Fruit fly (Drosophila melanogaster) whole organism, embryonic: Measurements from ENCODE around the gene Lsp1alpha.

ENCODE experiments used
- Blimp-1 ChIP-seq: fragments of 200-800 bp; sonication (Bioruptor generic); optimal IDR thresholded peaks from 3 replicates; lab custom pipeline; 2018; ENCODE audit warnings: missing biosample characterization, missing genetic modification characterization, mild to moderate bottlenecking, moderate library complexity, missing genetic modification reagents
- CG10267 ChIP-seq: fragments of 200-800 bp; sonication (Bioruptor generic); optimal IDR thresholded peaks from 2 replicates; lab custom pipeline; 2018; ENCODE audit warnings: missing biosample characterization, mild to moderate bottlenecking, missing genetic modification characterization, moderate library complexity
- CG12071 ChIP-seq: fragments of 200-800 bp; sonication (Bioruptor generic); optimal IDR thresholded peaks from 3 replicates; lab custom pipeline; 2018; ENCODE audit warnings: missing biosample characterization, mild to moderate bottlenecking, missing genetic modification characterization
- CG12219 ChIP-seq: fragments of 200-800 bp; sonication (Bioruptor generic); optimal IDR thresholded peaks from 3 replicates; lab custom pipeline; 2018; ENCODE audit warnings: missing biosample characterization, mild to moderate bottlenecking, missing genetic modification characterization
- CG12659 ChIP-seq: fragments of 200-800 bp; sonication (Bioruptor generic); optimal IDR thresholded peaks from 3 replicates; lab custom pipeline; 2017; ENCODE audit warnings: mild to moderate bottlenecking, missing biosample characterization, missing genetic modification reagents, missing genetic modification characterization
- CG13424 ChIP-seq: fragments of 200-800 bp; sonication (Bioruptor generic); optimal IDR thresholded peaks from 2 replicates; lab custom pipeline; 2019; ENCODE audit warnings: missing biosample characterization, mild to moderate bottlenecking, missing genetic modification characterization, moderate library complexity
- CG1603 ChIP-seq: fragments of 200-800 bp; sonication (Bioruptor generic); optimal IDR thresholded peaks from 2 replicates; lab custom pipeline; 2019; ENCODE audit warnings: missing biosample characterization, mild to moderate bottlenecking, missing genetic modification characterization, moderate library complexity
- CG1832 ChIP-seq: fragments of 200-800 bp; sonication (Bioruptor generic); optimal IDR thresholded peaks from 2 replicates; lab custom pipeline; 2017; ENCODE audit warnings: missing biosample characterization, mild to moderate bottlenecking, missing genetic modification characterization, inconsistent platforms
- CG18764 ChIP-seq: fragments of 200-800 bp; sonication (Bioruptor generic); optimal IDR thresholded peaks from 3 replicates; lab custom pipeline; 2016; ENCODE audit warnings: missing biosample characterization, missing genetic modification characterization
- CG30403 ChIP-seq: fragments of 200-800 bp; sonication (Bioruptor generic); optimal IDR thresholded peaks from 3 replicates; lab custom pipeline; 2016; ENCODE audit warnings: missing biosample characterization, missing genetic modification characterization
- CG31388 ChIP-seq: fragments of 200-800 bp; sonication (Bioruptor generic); optimal IDR thresholded peaks from 2 replicates; lab custom pipeline; 2016; ENCODE audit warnings: missing biosample characterization, missing genetic modification characterization
- CG3281 ChIP-seq: fragments of 200-800 bp; sonication (Bioruptor generic); optimal IDR thresholded peaks from 3 replicates; lab custom pipeline; 2017; ENCODE audit warnings: missing biosample characterization, mild to moderate bottlenecking, missing genetic modification characterization
- CG33213 ChIP-seq: fragments of 200-800 bp; sonication (Bioruptor generic); optimal IDR thresholded peaks from 3 replicates; lab custom pipeline; 2016; ENCODE audit warnings: missing biosample characterization, missing genetic modification characterization
- CG3995 ChIP-seq: fragments of 200-800 bp; sonication (Bioruptor generic); optimal IDR thresholded peaks from 3 replicates; lab custom pipeline; 2016; ENCODE audit warnings: missing biosample characterization, missing genetic modification characterization
- CG42726 ChIP-seq: fragments of 200-800 bp; sonication (Bioruptor generic); IDR thresholded peaks from 2 replicates; pipeline ENCODE4 v1.3.6; 2022; ENCODE audit warnings: missing biosample characterization, missing genetic modification characterization; ENCODE audit not compliant: partially characterized antibody
- CG43689 ChIP-seq: fragments of 200-800 bp; sonication (Bioruptor generic); IDR thresholded peaks from 2 replicates; pipeline ENCODE4 v1.3.6; 2022; ENCODE audit warnings: missing biosample characterization, missing genetic modification characterization
- CG6854 ChIP-seq: fragments of 200-800 bp; sonication (Bioruptor generic); optimal IDR thresholded peaks from 3 replicates; lab custom pipeline; 2017; ENCODE audit warnings: missing biosample characterization, mild to moderate bottlenecking, missing genetic modification characterization
- CG7987 ChIP-seq: fragments of 200-800 bp; sonication (Bioruptor generic); optimal IDR thresholded peaks from 2 replicates; lab custom pipeline; 2018; ENCODE audit warnings: missing biosample characterization, mild to moderate bottlenecking, missing genetic modification characterization, moderate library complexity
- CG8478 ChIP-seq: fragments of >200 bp; optimal IDR thresholded peaks from 2 replicates; lab custom pipeline; 2018
- CG9727 ChIP-seq: fragments of 200-800 bp; sonication (Bioruptor generic); optimal IDR thresholded peaks from 3 replicates; lab custom pipeline; 2017; ENCODE audit warnings: missing biosample characterization, mild to moderate bottlenecking, missing genetic modification characterization
- Eip74EF ChIP-seq, 2 experiments: fragments of 200-800 bp in 1 of 2; fragments of >200 bp in 1 of 2; sonication (Bioruptor generic) in 1 of 2; optimal IDR thresholded peaks; 2 replicates each; lab custom pipeline; 2017 to 2019; ENCODE audit warnings: missing biosample characterization in 2 of 2, missing genetic modification characterization in 2 of 2, mild to moderate bottlenecking in 1 of 2, moderate library complexity in 1 of 2
- Fer2 ChIP-seq: fragments of 200-800 bp; sonication (Bioruptor generic); optimal IDR thresholded peaks from 2 replicates; lab custom pipeline; 2018; ENCODE audit warnings: missing biosample characterization, mild to moderate bottlenecking, missing genetic modification characterization, moderate library complexity
- Fer3 ChIP-seq: fragments of 200-800 bp; sonication (Bioruptor generic); optimal IDR thresholded peaks from 2 replicates; lab custom pipeline; 2018; ENCODE audit warnings: missing biosample characterization, mild to moderate bottlenecking, missing genetic modification characterization, moderate library complexity
- HLH54F ChIP-seq: fragments of 200-800 bp; sonication (Bioruptor generic); optimal IDR thresholded peaks from 3 replicates; lab custom pipeline; 2016; ENCODE audit warnings: missing biosample characterization, missing genetic modification characterization
- Hmr ChIP-seq: fragments of 200-800 bp; sonication (Bioruptor generic); optimal IDR thresholded peaks from 3 replicates; lab custom pipeline; 2017; ENCODE audit warnings: mild to moderate bottlenecking, missing biosample characterization, missing genetic modification reagents, missing genetic modification characterization
- Lpt ChIP-seq: fragments of >200 bp; optimal IDR thresholded peaks from 2 replicates; lab custom pipeline; 2018; ENCODE audit warnings: missing biosample characterization, missing genetic modification characterization
- Max ChIP-seq: fragments of 200-800 bp; sonication (Bioruptor generic); optimal IDR thresholded peaks from 2 replicates; lab custom pipeline; 2016; ENCODE audit warnings: missing biosample characterization, mild to moderate bottlenecking, missing genetic modification characterization
- NC2β ChIP-seq: fragments of 200-800 bp; sonication (Bioruptor generic); optimal IDR thresholded peaks from 2 replicates; lab custom pipeline; 2016; ENCODE audit warnings: missing biosample characterization, missing genetic modification characterization
- Nf-YA ChIP-seq: fragments of 200-800 bp; sonication (Bioruptor generic); IDR thresholded peaks from 2 replicates; pipeline ENCODE4 v1.3.6; 2022; ENCODE audit warnings: missing biosample characterization, missing genetic modification characterization
- Oaz ChIP-seq: fragments of 200-800 bp; sonication (Bioruptor generic); IDR thresholded peaks from 2 replicates; pipeline ENCODE4 v1.3.6; 2022; ENCODE audit warnings: missing biosample characterization, missing genetic modification characterization
- Ravus ChIP-seq: fragments of 200-800 bp; sonication (Bioruptor generic); IDR thresholded peaks from 2 replicates; pipeline ENCODE4 v1.3.6; 2022; ENCODE audit warnings: missing biosample characterization, missing genetic modification characterization
- Six4 ChIP-seq: fragments of 200-800 bp; sonication (Bioruptor generic); optimal IDR thresholded peaks from 2 replicates; lab custom pipeline; 2016; ENCODE audit warnings: missing biosample characterization, missing genetic modification characterization
- Spps ChIP-seq: fragments of 200-800 bp; sonication (Bioruptor generic); optimal IDR thresholded peaks from 2 replicates; lab custom pipeline; 2018; ENCODE audit warnings: missing biosample characterization, mild to moderate bottlenecking, missing genetic modification characterization
- al ChIP-seq: fragments of 200-800 bp; sonication (Bioruptor generic); IDR thresholded peaks from 2 replicates; pipeline ENCODE4 v1.3.6; 2022; ENCODE audit warnings: missing biosample characterization, missing genetic modification characterization
- cas ChIP-seq: fragments of 200-800 bp; sonication (Bioruptor generic); IDR thresholded peaks from 2 replicates; pipeline ENCODE4 v1.3.6; 2022; ENCODE audit warnings: missing biosample characterization, missing genetic modification characterization
- crol ChIP-seq: fragments of 200-800 bp; sonication (Bioruptor generic); IDR thresholded peaks from 2 replicates; pipeline ENCODE4 v1.3.6; 2022; ENCODE audit warnings: missing biosample characterization, missing genetic modification characterization
- dmrt11E ChIP-seq: fragments of 200-800 bp; sonication (Bioruptor generic); optimal IDR thresholded peaks from 3 replicates; lab custom pipeline; 2018; ENCODE audit warnings: missing biosample characterization, mild to moderate bottlenecking, missing genetic modification characterization, moderate library complexity
- ftz-f1 ChIP-seq: fragments of 200-800 bp; sonication (Bioruptor generic); optimal IDR thresholded peaks from 2 replicates; lab custom pipeline; 2016; ENCODE audit warnings: missing biosample characterization, missing genetic modification characterization
- fu2 ChIP-seq: fragments of 200-800 bp; sonication (Bioruptor generic); optimal IDR thresholded peaks from 2 replicates; lab custom pipeline; 2016; ENCODE audit warnings: missing biosample characterization, missing genetic modification characterization
- jumu ChIP-seq: fragments of 200-800 bp; sonication (Bioruptor generic); optimal IDR thresholded peaks from 3 replicates; lab custom pipeline; 2016; ENCODE audit warnings: missing biosample characterization, missing genetic modification characterization
- klu ChIP-seq: fragments of 200-800 bp; sonication (Bioruptor generic); IDR thresholded peaks from 2 replicates; pipeline ENCODE4 v1.3.6; 2022; ENCODE audit warnings: missing biosample characterization, missing genetic modification characterization
- nau ChIP-seq: fragments of 200-800 bp; sonication (Bioruptor generic); optimal IDR thresholded peaks from 3 replicates; lab custom pipeline; 2017; ENCODE audit warnings: missing biosample characterization, mild to moderate bottlenecking, missing genetic modification characterization, missing genetic modification reagents
- salm ChIP-seq: fragments of 200-800 bp; sonication (Bioruptor generic); optimal IDR thresholded peaks from 2 replicates; lab custom pipeline; 2018; ENCODE audit warnings: missing biosample characterization, mild to moderate bottlenecking, missing genetic modification characterization
- sd ChIP-seq: fragments of 200-800 bp; sonication (Bioruptor generic); optimal IDR thresholded peaks from 3 replicates; lab custom pipeline; 2018; ENCODE audit warnings: missing biosample characterization, mild to moderate bottlenecking, missing genetic modification characterization, moderate library complexity
- sens ChIP-seq: fragments of 200-800 bp; sonication (Bioruptor generic); peaks from one replicate; lab custom pipeline; 2016; ENCODE audit warnings: missing biosample characterization, missing genetic modification characterization
- sug ChIP-seq: fragments of 200-800 bp; optimal IDR thresholded peaks from 2 replicates; lab custom pipeline; 2019; ENCODE audit warnings: missing biosample characterization, mild to moderate bottlenecking, missing genetic modification characterization, moderate library complexity
- toy ChIP-seq: fragments of 200-800 bp; sonication (Bioruptor generic); IDR thresholded peaks from 2 replicates; pipeline ENCODE4 v1.3.6; 2022; ENCODE audit warnings: missing biosample characterization, missing genetic modification characterization
- tup ChIP-seq: fragments of 200-800 bp; sonication (Bioruptor generic); optimal IDR thresholded peaks from 2 replicates; lab custom pipeline; 2016; ENCODE audit warnings: missing biosample characterization, mild to moderate bottlenecking, missing genetic modification characterization, moderate library complexity
- twi ChIP-seq: fragments of 200-800 bp; optimal IDR thresholded peaks from 2 replicates; lab custom pipeline; 2019; ENCODE audit warnings: missing biosample characterization, mild to moderate bottlenecking, missing genetic modification characterization, moderate library complexity
- tx ChIP-seq: fragments of 200-800 bp; sonication (Bioruptor generic); optimal IDR thresholded peaks from 2 replicates; lab custom pipeline; 2016; ENCODE audit warnings: missing biosample characterization, missing genetic modification characterization
- wek ChIP-seq: fragments of 200-800 bp; sonication (Bioruptor generic); optimal IDR thresholded peaks from 3 replicates; lab custom pipeline; 2018; ENCODE audit warnings: missing biosample characterization, mild to moderate bottlenecking, missing genetic modification characterization, moderate library complexity
- wor ChIP-seq: fragments of 200-800 bp; sonication (Bioruptor generic); IDR thresholded peaks from 2 replicates; pipeline ENCODE4 v1.3.6; 2022; ENCODE audit warnings: missing biosample characterization, missing genetic modification characterization

The Lsp1alpha gene

dm6 chrX:12496930-12497329, 6.8 kb downstream of the Lsp1alpha start, which contains the start of gene mdu (continued):
- TF ChIP-seq al (no peak), jumu (GFP tag; lab: Kevin White, UChicago) (no peak), Max (GFP tag; lab: Kevin White, UChicago) (no peak), CG43689 (GFP tag; lab: Robert Waterston, UW) (no peak), CG10267 (peak; percentile 5), Blimp-1 (GFP tag; lab: Kevin White, UChicago) (no peak), CG1832 (GFP tag; lab: Kevin White, UChicago) (no peak), NC2β (no peak), sug (tag; lab: Kevin White, UChicago) (peak; percentile 42), dmrt11E (tag; lab: Kevin White, UChicago) (peak; percentile 21), Hmr (GFP tag; lab: Kevin White, UChicago) (peak; percentile 15), tx (GFP tag; lab: Kevin White, UChicago) (no peak), nau (no peak), fu2 (no peak), sd (tag; lab: Kevin White, UChicago) (peak; percentile 83), Eip74EF (GFP tag; optimal IDR thresholded peaks at IDR 0.05; lab: Kevin White, UChicago) (no peak), crol (no peak), CG33213 (GFP tag; lab: Kevin White, UChicago) (no peak), wor (GFP tag; lab: Robert Waterston, UW) (no peak), ftz-f1 (no peak), CG12219 (no peak), CG12659 (GFP tag; lab: Kevin White, UChicago) (peak; percentile 36), Nf-YA (GFP tag; lab: Robert Waterston, UW) (no peak), Fer2 (no peak), CG30403 (GFP tag; lab: Kevin White, UChicago) (peak; percentile 59), Fer3 (no peak), CG3995 (GFP tag; lab: Kevin White, UChicago) (no peak), HLH54F (GFP tag; lab: Kevin White, UChicago) (no peak), Six4 (GFP tag; lab: Kevin White, UChicago) (no peak), CG13424 (tag; lab: Kevin White, UChicago) (peak; percentile 40), CG9727 (no peak), CG42726 (GFP tag; lab: Robert Waterston, UW) (no peak), CG6854 (GFP tag; lab: Kevin White, UChicago) (no peak)

- TF ChIP-seq sens, result peak; percentile 2
- TF ChIP-seq CG3281 (GFP tag; lab: Kevin White, UChicago), result no peak
These were observed 8.0 kb downstream of the Lsp1alpha start for dm6 chrX:12498101-12498500.

- TF ChIP-seq CG12071 (GFP tag; lab: Kevin White, UChicago) (no peak), tup (GFP tag; lab: Kevin White, UChicago) (no peak), salm (tag; lab: Kevin White, UChicago) (no peak), twi (tag; lab: Kevin White, UChicago) (no peak), CG7987 (GFP tag; lab: Kevin White, UChicago) (no peak), wek (no peak), cas (GFP tag; lab: Robert Waterston, UW) (no peak), wor (GFP tag; lab: Robert Waterston, UW) (no peak), CG1603 (peak; percentile 25), toy (no peak), klu (no peak), Spps (tag; lab: Kevin White, UChicago) (no peak), Lpt (GFP tag; lab: Kevin White, UChicago) (no peak), Nf-YA (GFP tag; lab: Robert Waterston, UW) (no peak), CG31388 (GFP tag; lab: Kevin White, UChicago) (no peak), CG18764 (GFP tag; lab: Kevin White, UChicago) (no peak), Oaz (GFP tag; lab: Robert Waterston, UW) (no peak), Ravus (GFP tag; lab: Robert Waterston, UW) (no peak), CG8478 (no peak)
These were observed 17.5 kb downstream of the Lsp1alpha start for dm6 chrX:12507589-12507988.
